Worm (Caenorhabditis elegans) whole organism, young adult: ENCODE measurements around the gene exc-1.

ENCODE experiments used
- Y67H2A.10 ChIP-seq: fragments of 200-800 bp; sonication (Bioruptor generic); conservative IDR thresholded peaks from 2 replicates; pipeline ENCODE4 v1.3.6; 2022; ENCODE audit warnings: missing genetic modification reagents, missing genetic modification characterization, missing compliant biosample characterization
- cebp-2 ChIP-seq: fragments of 200-800 bp; sonication (Bioruptor generic); IDR thresholded peaks from 2 replicates; pipeline ENCODE4 v1.3.6; 2022; ENCODE audit warnings: missing genetic modification characterization, missing compliant biosample characterization
- ceh-79 ChIP-seq: sonication (generic microtip); optimal IDR thresholded peaks from 2 replicates; lab custom pipeline; 2017; ENCODE audit warnings: mild to moderate bottlenecking, missing genetic modification characterization, missing compliant biosample characterization
- ets-4 ChIP-seq: fragments of 200-800 bp; sonication (Bioruptor generic); optimal IDR thresholded peaks from 2 replicates; lab custom pipeline; 2018; ENCODE audit warnings: mild to moderate bottlenecking, missing genetic modification characterization, missing compliant biosample characterization
- hlh-26 ChIP-seq: fragments of 200-800 bp; sonication (Bioruptor generic); conservative IDR thresholded peaks from 2 replicates; pipeline ENCODE4 v1.3.6; 2022; ENCODE audit warnings: missing genetic modification reagents, missing genetic modification characterization, missing compliant biosample characterization
- snpc-1.3 ChIP-seq: sonication (generic microtip); optimal IDR thresholded peaks from 2 replicates; lab custom pipeline; 2017; ENCODE audit warnings: missing genetic modification characterization, mild to moderate bottlenecking, missing compliant biosample characterization, antibody characterized with exemption, moderate library complexity, missing genotype, missing genetic modification reagents; ENCODE audit not compliant: insufficient read depth
- snpc-3.4 ChIP-seq: sonication (generic microtip); optimal IDR thresholded peaks from 2 replicates; lab custom pipeline; 2017; ENCODE audit warnings: missing genetic modification characterization, mild to moderate bottlenecking, missing compliant biosample characterization, antibody characterized with exemption, moderate library complexity, missing genotype, missing genetic modification reagents
- snpc-4 ChIP-seq, 5 experiments: fragments of 150-350 bp in 1 of 5; sonication (generic microtip) in 4 of 5; optimal IDR thresholded peaks; 2 replicates each; lab custom pipeline; 2014 to 2018; ENCODE audit warnings: missing genetic modification characterization in 5 of 5, missing biosample characterization in 3 of 5, antibody characterized with exemption in 2 of 5, mild to moderate bottlenecking in 2 of 5, missing compliant biosample characterization in 2 of 5, missing genotype in 2 of 5, moderate library complexity in 2 of 5, missing genetic modification reagents in 1 of 5
- xnd-1 ChIP-seq: sonication (generic microtip); optimal IDR thresholded peaks from 2 replicates; lab custom pipeline; 2016; ENCODE audit warnings: missing genotype, missing genetic modification reagents, missing genetic modification characterization, missing compliant biosample characterization
- ztf-26 ChIP-seq: sonication (generic microtip); optimal IDR thresholded peaks from 2 replicates; lab custom pipeline; 2017; ENCODE audit warnings: missing genetic modification characterization, missing compliant biosample characterization

exc-1 gene

DNA sequence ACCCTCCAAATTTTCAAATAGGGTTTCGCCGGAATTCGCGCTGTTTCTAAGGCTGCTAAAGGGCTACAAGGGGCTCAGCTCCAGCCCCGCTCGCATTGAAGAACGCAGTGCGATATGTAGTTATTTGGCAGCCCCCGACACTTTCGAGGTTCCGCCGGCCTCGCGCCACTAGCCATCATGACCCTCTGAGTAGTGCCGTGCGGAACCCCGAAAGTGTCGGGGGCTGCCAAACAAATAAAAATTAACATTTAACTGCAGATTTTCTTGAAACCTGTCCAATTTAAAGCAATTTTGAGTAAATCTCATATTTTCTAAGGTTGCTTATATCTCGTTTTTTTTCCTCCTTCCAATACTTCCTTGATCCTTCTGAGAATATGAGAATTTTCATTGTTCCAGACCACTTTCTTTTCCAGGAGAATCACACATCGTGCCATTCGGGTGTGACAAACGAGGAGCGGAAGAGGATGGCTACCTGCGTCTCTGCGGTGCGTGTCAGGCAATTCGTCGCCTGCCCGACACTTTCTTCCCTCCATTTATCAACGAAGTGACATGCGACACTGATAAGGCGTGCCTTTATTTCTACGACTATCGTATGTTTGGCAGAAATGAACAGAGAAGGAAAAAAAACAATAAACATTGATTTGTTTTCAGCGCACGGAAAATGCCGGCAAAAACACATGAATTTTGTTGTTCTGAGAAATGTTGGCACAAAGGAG lies 53.3 kb downstream of the exc-1 start (continued):
- TF ChIP-seq snpc-4 (GFP tag; optimal IDR thresholded peaks at IDR 0.05; lab: Kevin White, UChicago) (no peak), snpc-4 (tag; optimal IDR thresholded peaks at IDR 0.05; lab: Kevin White, UChicago) (peak in 3 of 4 experiments; percentile 72 to 80 (median 75)), hlh-26 (no peak), ets-4 (GFP tag; lab: Kevin White, UChicago) (peak; percentile 92), ceh-79 (tag; lab: Kevin White, UChicago) (no peak)
- TF ChIP-seq, all 124 proteins: peak for 9

DNA sequence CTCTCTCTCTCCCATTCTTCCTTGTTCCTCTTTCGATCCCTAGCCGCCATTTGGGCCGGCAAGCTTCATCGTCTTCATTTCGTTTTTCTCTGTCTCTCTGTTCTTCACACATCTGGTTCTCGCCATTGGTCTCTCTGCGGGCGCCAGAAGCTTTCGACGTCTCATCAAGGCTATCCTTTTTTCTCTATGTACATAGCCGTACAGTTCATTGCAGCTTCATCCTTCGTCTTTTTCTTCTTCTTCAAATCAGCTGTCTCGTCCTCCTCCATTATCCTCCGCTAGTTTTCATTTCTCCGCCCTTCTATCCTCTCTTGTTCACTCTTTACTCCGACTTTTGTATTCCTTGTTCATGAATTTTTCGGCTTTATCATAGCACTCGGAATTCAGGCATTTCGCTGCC lies 56.5 kb downstream of the exc-1 start, which contains the start of gene F39D8.3:
Gene F39D8.3, plus strand, starts transcription at position 301 of the 400 bp plus-strand sequence.
- TF ChIP-seq Y67H2A.10 (GFP tag; lab: Robert Waterston, UW) (no peak), snpc-3.4 (tag; lab: Kevin White, UChicago) (no peak), cebp-2 (GFP tag; lab: Robert Waterston, UW) (no peak), snpc-1.3 (tag; lab: Kevin White, UChicago) (no peak), xnd-1 (tag; lab: Kevin White, UChicago) (no peak), ztf-26 (tag; lab: Kevin White, UChicago) (no peak)
